Fruit fly (Drosophila melanogaster): Measurements from ENCODE around the gene Apc2.

Apc2 gene

DNA sequence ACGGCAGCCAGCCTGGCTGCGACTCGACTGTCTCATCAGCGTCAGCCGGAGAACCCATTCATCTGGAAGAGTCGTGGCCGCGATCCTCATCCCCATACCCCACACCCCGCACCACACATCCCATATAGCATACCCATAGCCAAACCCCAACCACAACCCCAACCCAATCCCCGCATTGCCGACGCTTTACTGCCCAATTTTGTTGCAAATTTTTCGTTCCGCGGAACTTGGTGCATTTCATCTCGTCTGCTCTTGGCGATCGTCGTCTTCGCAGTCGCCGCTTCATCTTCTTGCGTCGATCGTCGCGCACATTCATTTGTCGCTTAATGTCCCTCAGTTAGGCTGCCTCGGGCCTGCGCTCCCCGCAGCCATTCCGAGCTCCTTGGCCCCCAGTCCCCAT lies 20.4 kb upstream of the Apc2 start:
- TF ChIP-seq Hr78 (GFP tag; optimal IDR thresholded peaks at IDR 0.05), result no peak
- TF ChIP-seq OdsH (GFP tag; optimal IDR thresholded peaks at IDR 0.05), result no peak
- TF ChIP-seq sage (GFP tag; optimal IDR thresholded peaks at IDR 0.05), result no peak
- TF ChIP-seq Dif (GFP tag; optimal IDR thresholded peaks at IDR 0.05; ENCODE audit: partially characterized antibody), result no peak
- TF ChIP-seq brk (GFP tag; optimal IDR thresholded peaks at IDR 0.05), result no peak
- no peak for TF ChIP-seq Rel (GFP tag; optimal IDR thresholded peaks at IDR 0.05)
- no peak for TF ChIP-seq Rel (tag; optimal IDR thresholded peaks at IDR 0.05)
- TF ChIP-seq HLH106 (tag; optimal IDR thresholded peaks at IDR 0.05), result no peak
- TF ChIP-seq rgr (GFP tag; optimal IDR thresholded peaks at IDR 0.05), result no peak
- TF ChIP-seq Abd-B (GFP tag; optimal IDR thresholded peaks at IDR 0.05), result no peak
- no peak for TF ChIP-seq GATAd (GFP tag; optimal IDR thresholded peaks at IDR 0.05)
- no peak for TF ChIP-seq fru (GFP tag; optimal IDR thresholded peaks at IDR 0.05)
- TF ChIP-seq tai (GFP tag; optimal IDR thresholded peaks at IDR 0.05), result no peak
- TF ChIP-seq psq (GFP tag; optimal IDR thresholded peaks at IDR 0.05), result no peak
- no peak for TF ChIP-seq CrebA (GFP tag; optimal IDR thresholded peaks at IDR 0.05; ENCODE audit: borderline replicate concordance)
- no peak for TF ChIP-seq Vsx2 (GFP tag; optimal IDR thresholded peaks at IDR 0.05; ENCODE audit: partially characterized antibody)

DNA sequence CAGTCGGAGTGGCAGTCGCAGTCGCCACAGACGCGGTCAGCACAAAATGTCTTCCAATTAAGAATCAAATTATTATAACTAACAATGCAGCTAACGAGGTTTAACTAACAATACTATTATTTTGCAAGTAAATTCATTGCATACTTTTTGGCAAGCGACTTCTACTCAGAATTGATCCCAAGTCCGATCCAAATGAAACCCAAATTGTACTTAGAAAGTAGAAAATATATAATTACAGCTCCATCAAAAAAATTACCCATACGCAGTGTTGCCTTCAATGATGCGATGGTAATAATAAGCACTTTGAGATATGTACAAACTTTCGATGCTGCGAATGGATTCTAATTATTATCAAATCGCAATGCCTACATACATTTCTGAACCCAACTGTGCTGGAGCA lies 20.0 kb upstream of the Apc2 start:
- TF ChIP-seq CrebA (GFP tag; optimal IDR thresholded peaks at IDR 0.05; ENCODE audit: borderline replicate concordance) (no peak), Mio (GFP tag; optimal IDR thresholded peaks at IDR 0.05) (no peak), OdsH (GFP tag; optimal IDR thresholded peaks at IDR 0.05) (peak; percentile 27), Dfd (GFP tag; optimal IDR thresholded peaks at IDR 0.05) (no peak), fru (GFP tag; optimal IDR thresholded peaks at IDR 0.05) (no peak), pan (optimal IDR thresholded peaks at IDR 0.05) (no peak), h (GFP tag; optimal IDR thresholded peaks at IDR 0.05) (peak; percentile 33), woc (GFP tag; optimal IDR thresholded peaks at IDR 0.05) (peak; percentile 38), foxo (GFP tag; optimal IDR thresholded peaks at IDR 0.05) (peak in 1 of 2 experiments; percentile 55), Hnf4 (GFP tag; optimal IDR thresholded peaks at IDR 0.05) (peak; percentile 4), Hr83 (GFP tag; optimal IDR thresholded peaks at IDR 0.05; ENCODE audit: poor library complexity, severe bottlenecking) (no peak), ey (GFP tag; optimal IDR thresholded peaks at IDR 0.05) (peak; percentile 31), br (GFP tag; optimal IDR thresholded peaks at IDR 0.05) (peak; percentile 27), Sp1 (GFP tag; optimal IDR thresholded peaks at IDR 0.05) (peak; percentile 57), HLH106 (tag; optimal IDR thresholded peaks at IDR 0.05) (peak; percentile 15), rgr (GFP tag; optimal IDR thresholded peaks at IDR 0.05) (peak; percentile 16), GATAd (GFP tag; optimal IDR thresholded peaks at IDR 0.05) (no peak), Abd-B (GFP tag; optimal IDR thresholded peaks at IDR 0.05) (no peak), dsf (GFP tag; optimal IDR thresholded peaks at IDR 0.05; ENCODE audit: borderline replicate concordance) (no peak), brk (GFP tag; optimal IDR thresholded peaks at IDR 0.05) (no peak), lola (GFP tag; optimal IDR thresholded peaks at IDR 0.05) (no peak), jim (GFP tag; optimal IDR thresholded peaks at IDR 0.05) (no peak), sage (GFP tag; optimal IDR thresholded peaks at IDR 0.05) (no peak)

- TF ChIP-seq OdsH (GFP tag; optimal IDR thresholded peaks at IDR 0.05) (peak; percentile 49), pan (optimal IDR thresholded peaks at IDR 0.05) (no peak), Hr78 (GFP tag; optimal IDR thresholded peaks at IDR 0.05) (no peak), rgr (GFP tag; optimal IDR thresholded peaks at IDR 0.05) (peak; percentile 56), h (GFP tag; optimal IDR thresholded peaks at IDR 0.05) (peak; percentile 73), tai (GFP tag; optimal IDR thresholded peaks at IDR 0.05) (no peak), woc (GFP tag; optimal IDR thresholded peaks at IDR 0.05) (peak; percentile 72), Dfd (GFP tag; optimal IDR thresholded peaks at IDR 0.05) (no peak), Jra (GFP tag; optimal IDR thresholded peaks at IDR 0.05) (peak; percentile 22), CG32264 (GFP tag; optimal IDR thresholded peaks at IDR 0.05) (peak; percentile 0), GATAd (GFP tag; optimal IDR thresholded peaks at IDR 0.05) (no peak), N (GFP tag; optimal IDR thresholded peaks at IDR 0.05) (no peak), Hnf4 (GFP tag; optimal IDR thresholded peaks at IDR 0.05) (peak; percentile 36), sv (GFP tag; optimal IDR thresholded peaks at IDR 0.05) (no peak), dmrt93B (GFP tag; optimal IDR thresholded peaks at IDR 0.05) (peak; percentile 13), HLH106 (tag; optimal IDR thresholded peaks at IDR 0.05) (peak; percentile 62), foxo (GFP tag; optimal IDR thresholded peaks at IDR 0.05) (peak in 1 of 2 experiments; percentile 72), br (GFP tag; optimal IDR thresholded peaks at IDR 0.05) (peak; percentile 66), ey (GFP tag; optimal IDR thresholded peaks at IDR 0.05) (peak; percentile 72), Dif (GFP tag; optimal IDR thresholded peaks at IDR 0.05; ENCODE audit: partially characterized antibody) (no peak), Sp1 (GFP tag; optimal IDR thresholded peaks at IDR 0.05) (peak; percentile 61), psq (GFP tag; optimal IDR thresholded peaks at IDR 0.05) (peak; percentile 45), CrebA (GFP tag; optimal IDR thresholded peaks at IDR 0.05; ENCODE audit: borderline replicate concordance) (no peak), fru (GFP tag; optimal IDR thresholded peaks at IDR 0.05) (peak; percentile 73)
Measured at dm6 chr3R:24144542-24144941, 19.2 kb upstream of the Apc2 start.

All from whole organism, wandering third instar larva.